Worm (Caenorhabditis elegans) whole organism, young adult: ENCODE measurements around the gene txt-12.

Experiments used
- B0019.2 ChIP-seq: fragments of 200-800 bp; sonication (Bioruptor generic); conservative IDR thresholded peaks from 2 replicates; pipeline ENCODE4 v1.3.6; 2022; ENCODE audit warnings: missing genetic modification reagents, missing genetic modification characterization, missing compliant biosample characterization
- B0261.1 ChIP-seq: sonication (generic microtip); optimal IDR thresholded peaks from 2 replicates; lab custom pipeline; 2016; ENCODE audit warnings: mild to moderate bottlenecking, missing genetic modification characterization, moderate library complexity, missing compliant biosample characterization
- B0336.3 ChIP-seq: fragments of 200-800 bp; sonication (Bioruptor generic); IDR thresholded peaks from 2 replicates; pipeline ENCODE4 v1.3.6; 2022; ENCODE audit warnings: missing genetic modification characterization, missing compliant biosample characterization
- C06A6.2 ChIP-seq: fragments of 200-800 bp; sonication (Bioruptor generic); conservative IDR thresholded peaks from 2 replicates; pipeline ENCODE4 v1.3.6; 2022; ENCODE audit warnings: missing genetic modification characterization, missing compliant biosample characterization
- F10E7.11 ChIP-seq: sonication (generic microtip); optimal IDR thresholded peaks from 2 replicates; lab custom pipeline; 2017; ENCODE audit warnings: mild to moderate bottlenecking, missing genetic modification characterization, moderate library complexity, missing compliant biosample characterization
- F22D6.2 ChIP-seq: sonication (generic microtip); optimal IDR thresholded peaks from 2 replicates; lab custom pipeline; 2016; ENCODE audit warnings: mild to moderate bottlenecking, missing genetic modification characterization, missing compliant biosample characterization
- F23B12.7 ChIP-seq: sonication (generic microtip); optimal IDR thresholded peaks from 2 replicates; lab custom pipeline; 2017; ENCODE audit warnings: missing genetic modification characterization, mild to moderate bottlenecking, missing compliant biosample characterization, antibody characterized with exemption, moderate library complexity; ENCODE audit not compliant: insufficient read depth
- F37B4.10 ChIP-seq: fragments of 200-800 bp; sonication (Bioruptor generic); IDR thresholded peaks from 2 replicates; pipeline ENCODE4 v1.3.6; 2022; ENCODE audit warnings: missing genetic modification characterization, missing compliant biosample characterization
- F39B2.1 ChIP-seq: fragments of 200-800 bp; sonication (Bioruptor generic); IDR thresholded peaks from 2 replicates; pipeline ENCODE4 v1.3.6; 2022; ENCODE audit warnings: missing genetic modification reagents, missing genetic modification characterization, missing compliant biosample characterization
- F55B11.4 ChIP-seq: sonication (generic microtip); optimal IDR thresholded peaks from 2 replicates; lab custom pipeline; 2016; ENCODE audit warnings: missing compliant biosample characterization, missing genetic modification characterization, borderline replicate concordance; ENCODE audit not compliant: insufficient read depth
- F57C9.4 ChIP-seq: sonication (generic microtip); optimal IDR thresholded peaks from 2 replicates; lab custom pipeline; 2017; ENCODE audit warnings: mild to moderate bottlenecking, missing genetic modification characterization, missing compliant biosample characterization
- T07F8.4 ChIP-seq: sonication (generic microtip); optimal IDR thresholded peaks from 2 replicates; lab custom pipeline; 2016; ENCODE audit warnings: mild to moderate bottlenecking, missing genetic modification characterization, moderate library complexity, missing compliant biosample characterization
- Y95B8A.8 ChIP-seq: fragments of 200-800 bp; sonication (Bioruptor generic); IDR thresholded peaks from 2 replicates; pipeline ENCODE4 v1.3.6; 2022; ENCODE audit warnings: missing genetic modification reagents, missing genetic modification characterization, missing compliant biosample characterization
- aptf-2 ChIP-seq: fragments of 200-800 bp; sonication (Bioruptor generic); conservative IDR thresholded peaks from 2 replicates; pipeline ENCODE4 v1.3.6; 2022; ENCODE audit warnings: missing genetic modification reagents, missing genetic modification characterization, missing compliant biosample characterization
- athp-1 ChIP-seq: sonication (generic microtip); optimal IDR thresholded peaks from 2 replicates; lab custom pipeline; 2017; ENCODE audit warnings: mild to moderate bottlenecking, missing genetic modification characterization, missing compliant biosample characterization
- attf-5 ChIP-seq: fragments of 200-800 bp; sonication (Bioruptor generic); optimal IDR thresholded peaks from 2 replicates; lab custom pipeline; 2018; ENCODE audit warnings: mild to moderate bottlenecking, missing genetic modification characterization, missing compliant biosample characterization
- attf-6 ChIP-seq: fragments of 200-800 bp; sonication (Bioruptor generic); IDR thresholded peaks from 2 replicates; pipeline ENCODE4 v1.3.6; 2022; ENCODE audit warnings: missing genetic modification reagents, missing genetic modification characterization, missing compliant biosample characterization
- bed-1 ChIP-seq: fragments of 200-800 bp; sonication (Bioruptor generic); IDR thresholded peaks from 2 replicates; pipeline ENCODE4 v1.3.6; 2022; ENCODE audit warnings: missing genetic modification reagents, missing genetic modification characterization, missing compliant biosample characterization
- bed-2 ChIP-seq: fragments of 200-800 bp; sonication (Bioruptor generic); IDR thresholded peaks from 2 replicates; pipeline ENCODE4 v1.3.6; 2022; ENCODE audit warnings: missing genetic modification reagents, missing genetic modification characterization, missing compliant biosample characterization
- cebp-1 ChIP-seq, 2 experiments: fragments of 200-800 bp in 1 of 2; sonication (Bioruptor generic) in 1 of 2; sonication (generic microtip) in 1 of 2; IDR thresholded peaks in 1 of 2; optimal IDR thresholded peaks in 1 of 2; 2 replicates each; pipeline versions ENCODE4 v1.3.6 to Lab custom; 2017 to 2022; ENCODE audit warnings: missing compliant biosample characterization in 2 of 2, missing genetic modification characterization in 2 of 2, mild to moderate bottlenecking in 1 of 2, missing genetic modification reagents in 1 of 2, moderate library complexity in 1 of 2
- cebp-2 ChIP-seq: fragments of 200-800 bp; sonication (Bioruptor generic); IDR thresholded peaks from 2 replicates; pipeline ENCODE4 v1.3.6; 2022; ENCODE audit warnings: missing genetic modification characterization, missing compliant biosample characterization
- dox-1 ChIP-seq: fragments of 200-800 bp; sonication (Bioruptor generic); IDR thresholded peaks from 2 replicates; pipeline ENCODE4 v1.3.6; 2022; ENCODE audit warnings: missing genetic modification reagents, missing genetic modification characterization, missing compliant biosample characterization
- dpff-1 ChIP-seq: sonication (generic microtip); optimal IDR thresholded peaks from 2 replicates; lab custom pipeline; 2017; ENCODE audit warnings: mild to moderate bottlenecking, missing genetic modification characterization, missing compliant biosample characterization
- efl-1 ChIP-seq: fragments of 150-350 bp; optimal IDR thresholded peaks from 2 replicates; lab custom pipeline; 2014; ENCODE audit warnings: missing biosample characterization, missing genetic modification reagents, missing genetic modification characterization
- egl-18 ChIP-seq: fragments of 200-800 bp; sonication (Bioruptor generic); IDR thresholded peaks from 2 replicates; pipeline ENCODE4 v1.3.6; 2022; ENCODE audit warnings: missing genetic modification reagents, missing genetic modification characterization, missing compliant biosample characterization
- egl-44 ChIP-seq: fragments of 200-800 bp; sonication (Bioruptor generic); IDR thresholded peaks from 2 replicates; pipeline ENCODE4 v1.3.6; 2022; ENCODE audit warnings: missing genetic modification reagents, missing genetic modification characterization, missing compliant biosample characterization
- ets-4 ChIP-seq: fragments of 200-800 bp; sonication (Bioruptor generic); optimal IDR thresholded peaks from 2 replicates; lab custom pipeline; 2018; ENCODE audit warnings: mild to moderate bottlenecking, missing genetic modification characterization, missing compliant biosample characterization
- him-1 ChIP-seq: sonication (generic microtip); optimal IDR thresholded peaks from 2 replicates; lab custom pipeline; 2016; ENCODE audit warnings: missing genotype, missing genetic modification reagents, missing genetic modification characterization, missing compliant biosample characterization
- hlh-12 ChIP-seq: sonication (generic microtip); optimal IDR thresholded peaks from 2 replicates; lab custom pipeline; 2016; ENCODE audit warnings: missing genetic modification characterization, missing compliant biosample characterization
- hmg-20 ChIP-seq: fragments of 200-800 bp; sonication (Bioruptor generic); IDR thresholded peaks from 2 replicates; pipeline ENCODE4 v1.3.6; 2022; ENCODE audit warnings: missing genetic modification reagents, missing genetic modification characterization, missing compliant biosample characterization
- hsf-1 ChIP-seq: fragments of 200-800 bp; sonication (Bioruptor generic); IDR thresholded peaks from 2 replicates; pipeline ENCODE4 v1.3.6; 2022; ENCODE audit warnings: missing genetic modification reagents, missing genetic modification characterization, missing compliant biosample characterization
- let-526 ChIP-seq: fragments of 200-800 bp; sonication (Bioruptor generic); IDR thresholded peaks from 2 replicates; pipeline ENCODE4 v1.3.6; 2022; ENCODE audit warnings: missing genetic modification reagents, missing genetic modification characterization, missing compliant biosample characterization
- lin-35 ChIP-seq, 3 experiments: fragments of 150-350 bp in 2 of 3; sonication (generic microtip) in 1 of 3; optimal IDR thresholded peaks; 2 replicates each; lab custom pipeline; 2014 to 2018; ENCODE audit warnings: missing biosample characterization in 3 of 3, missing genetic modification characterization in 3 of 3, missing genetic modification reagents in 3 of 3
- lin-40 ChIP-seq: sonication (generic microtip); optimal IDR thresholded peaks from 2 replicates; lab custom pipeline; 2016; ENCODE audit warnings: missing genetic modification characterization, mild to moderate bottlenecking, missing compliant biosample characterization, missing genotype, missing genetic modification reagents
- madf-3 ChIP-seq: fragments of 200-800 bp; sonication (Bioruptor generic); IDR thresholded peaks from 2 replicates; pipeline ENCODE4 v1.3.6; 2022; ENCODE audit warnings: missing genetic modification reagents, missing genetic modification characterization, missing compliant biosample characterization
- madf-6 ChIP-seq: fragments of 200-800 bp; sonication (Bioruptor generic); IDR thresholded peaks from 2 replicates; pipeline ENCODE4 v1.3.6; 2022; ENCODE audit warnings: missing genetic modification reagents, missing genetic modification characterization, missing compliant biosample characterization
- madf-8 ChIP-seq: fragments of 200-800 bp; sonication (Bioruptor generic); conservative IDR thresholded peaks from 2 replicates; pipeline ENCODE4 v1.3.6; 2022; ENCODE audit warnings: missing genetic modification reagents, missing genetic modification characterization, missing compliant biosample characterization
- mxl-1 ChIP-seq: sonication (generic microtip); optimal IDR thresholded peaks from 2 replicates; lab custom pipeline; 2016; ENCODE audit warnings: missing genetic modification characterization, missing compliant biosample characterization
- nfyb-1 ChIP-seq: fragments of 200-800 bp; sonication (Bioruptor generic); IDR thresholded peaks from 2 replicates; pipeline ENCODE4 v1.3.6; 2022; ENCODE audit warnings: missing genetic modification reagents, missing genetic modification characterization, missing compliant biosample characterization
- nhr-27 ChIP-seq: fragments of 200-800 bp; sonication (Bioruptor generic); optimal IDR thresholded peaks from 2 replicates; lab custom pipeline; 2018; ENCODE audit warnings: mild to moderate bottlenecking, missing genetic modification characterization, moderate library complexity, missing compliant biosample characterization
- pbrm-1 ChIP-seq: fragments of 200-800 bp; sonication (Bioruptor generic); IDR thresholded peaks from 2 replicates; pipeline ENCODE4 v1.3.6; 2022; ENCODE audit warnings: missing genetic modification reagents, missing genetic modification characterization, missing compliant biosample characterization
- rcor-1 ChIP-seq: fragments of 200-800 bp; sonication (Bioruptor generic); IDR thresholded peaks from 2 replicates; pipeline ENCODE4 v1.3.6; 2022; ENCODE audit warnings: missing genetic modification reagents, missing genetic modification characterization, missing compliant biosample characterization
- sdz-38 ChIP-seq: sonication (generic microtip); optimal IDR thresholded peaks from 2 replicates; lab custom pipeline; 2016; ENCODE audit warnings: missing genotype, missing genetic modification characterization, missing compliant biosample characterization
- snpc-1.3 ChIP-seq: sonication (generic microtip); optimal IDR thresholded peaks from 2 replicates; lab custom pipeline; 2017; ENCODE audit warnings: missing genetic modification characterization, mild to moderate bottlenecking, missing compliant biosample characterization, antibody characterized with exemption, moderate library complexity, missing genotype, missing genetic modification reagents; ENCODE audit not compliant: insufficient read depth
- somi-1 ChIP-seq: fragments of 200-800 bp; sonication (Bioruptor generic); optimal IDR thresholded peaks from 2 replicates; lab custom pipeline; 2018; ENCODE audit warnings: mild to moderate bottlenecking, missing genetic modification characterization, missing compliant biosample characterization
- tbp1 ChIP-seq: fragments of 200-800 bp; sonication (Bioruptor generic); optimal IDR thresholded peaks from 2 replicates; lab custom pipeline; 2018; ENCODE audit warnings: mild to moderate bottlenecking, missing genetic modification characterization, missing compliant biosample characterization
- ztf-28 ChIP-seq: fragments of 200-800 bp; sonication (Bioruptor generic); IDR thresholded peaks from 2 replicates; pipeline ENCODE4 v1.3.6; 2022; ENCODE audit warnings: missing genetic modification reagents, missing genetic modification characterization, missing compliant biosample characterization
- ztf-6 ChIP-seq: fragments of 200-800 bp; sonication (Bioruptor generic); IDR thresholded peaks from 2 replicates; pipeline ENCODE4 v1.3.6; 2022; ENCODE audit warnings: missing genetic modification reagents, missing genetic modification characterization, missing compliant biosample characterization

The txt-12 gene

DNA sequence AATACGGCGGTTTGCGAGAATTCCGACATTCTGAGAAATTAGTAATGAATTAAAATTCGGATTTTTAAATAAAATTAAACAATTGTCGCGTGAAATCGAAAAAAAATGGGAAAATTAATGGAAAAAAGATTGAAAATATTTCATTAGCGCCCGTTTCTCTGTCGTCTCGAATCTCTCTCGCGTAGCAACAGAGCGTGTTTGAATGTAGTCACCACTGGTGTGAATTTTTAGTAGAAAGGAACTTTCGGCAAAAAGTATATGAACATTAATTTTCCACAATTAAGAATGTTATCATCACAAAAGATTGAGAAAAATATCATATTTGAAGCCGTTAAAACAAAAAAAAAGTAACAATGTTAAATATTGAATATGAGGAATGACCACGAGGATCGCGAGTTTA is 44.0 kb downstream of the txt-12 start, which contains the start of gene aipl-1 (continued):
- no peak for TF ChIP-seq sdz-38
- TF ChIP-seq him-1 (tag; lab: Kevin White, UChicago), result no peak
- TF ChIP-seq pbrm-1 (GFP tag; lab: Robert Waterston, UW), result no peak
- peak; percentile 73 for TF ChIP-seq attf-5 (GFP tag; lab: Kevin White, UChicago)
- peak; percentile 61 for TF ChIP-seq efl-1
- no peak for TF ChIP-seq mxl-1 (tag; lab: Kevin White, UChicago)
- no peak for TF ChIP-seq madf-3 (GFP tag; lab: Robert Waterston, UW)
- TF ChIP-seq B0019.2, result 0 out of 2 replicates have a peak, but pooled peaks have one; percentile 42
- TF ChIP-seq ztf-6 (GFP tag; lab: Robert Waterston, UW), result no peak
- TF ChIP-seq C06A6.2 (GFP tag; lab: Robert Waterston, UW), result no peak
- no peak for TF ChIP-seq ztf-28 (GFP tag; lab: Robert Waterston, UW)
- TF ChIP-seq bed-2, result no peak
- 0 out of 2 replicates have a peak, but pooled peaks have one; percentile 31 for TF ChIP-seq Y95B8A.8 (GFP tag; lab: Robert Waterston, UW)
- no peak for TF ChIP-seq B0336.3 (GFP tag; lab: Robert Waterston, UW)
- no peak for TF ChIP-seq F37B4.10 (GFP tag; lab: Robert Waterston, UW)
- no peak for TF ChIP-seq athp-1
- TF ChIP-seq F57C9.4, result no peak
- peak; percentile 34 for TF ChIP-seq tbp1 (GFP tag; lab: Kevin White, UChicago)
- TF ChIP-seq dox-1 (GFP tag; lab: Robert Waterston, UW), result peak; percentile 73
- no peak for TF ChIP-seq bed-1 (GFP tag; lab: Robert Waterston, UW)
- TF ChIP-seq F39B2.1, result no peak
- no peak for TF ChIP-seq nfyb-1 (GFP tag; lab: Robert Waterston, UW)
- TF ChIP-seq B0261.1 (tag; lab: Kevin White, UChicago), result no peak
- no peak for TF ChIP-seq nhr-27 (tag; lab: Kevin White, UChicago)
- no peak for TF ChIP-seq lin-40 (tag; lab: Kevin White, UChicago)
- TF ChIP-seq let-526, result no peak
- TF ChIP-seq madf-6 (GFP tag; lab: Robert Waterston, UW), result peak; percentile 40; the same call in 1 of the 2 replicates
- TF ChIP-seq aptf-2 (GFP tag; lab: Robert Waterston, UW), result 0 out of 2 replicates have a peak, but pooled peaks have one; percentile 28
- TF ChIP-seq T07F8.4 (tag; lab: Kevin White, UChicago), result no peak
- peak; percentile 51; the same call in 1 of the 2 replicates for TF ChIP-seq rcor-1
- TF ChIP-seq hmg-20, result no peak
- no peak for TF ChIP-seq egl-44
- TF ChIP-seq F55B11.4 (tag; lab: Kevin White, UChicago), result no peak
- TF ChIP-seq F23B12.7, result peak; percentile 76
- no peak for TF ChIP-seq cebp-2 (GFP tag; lab: Robert Waterston, UW)
- TF ChIP-seq F22D6.2 (tag; lab: Kevin White, UChicago), result no peak
- TF ChIP-seq lin-35 (GFP tag; optimal IDR thresholded peaks at IDR 0.05; lab: Kevin White, UChicago), result peak in 1 of 3 experiments; percentile 53
- no peak for TF ChIP-seq F10E7.11
- TF ChIP-seq ets-4 (GFP tag; lab: Kevin White, UChicago), result no peak
- no peak for TF ChIP-seq attf-6 (GFP tag; lab: Robert Waterston, UW)
- no peak; the same call in 1 of the 2 replicates for TF ChIP-seq hsf-1
- no peak for TF ChIP-seq hlh-12 (tag; lab: Kevin White, UChicago)
- no peak for TF ChIP-seq dpff-1 (tag; lab: Kevin White, UChicago)
- no peak for TF ChIP-seq madf-8 (GFP tag; lab: Robert Waterston, UW)
- 0 out of 2 replicates have a peak, but pooled peaks have one; percentile 36 for TF ChIP-seq cebp-1 (GFP tag; IDR thresholded peaks at IDR 0.05; lab: Robert Waterston, UW)
- no peak for TF ChIP-seq cebp-1 (tag; optimal IDR thresholded peaks at IDR 0.05; lab: Kevin White, UChicago)
- TF ChIP-seq somi-1 (GFP tag; lab: Kevin White, UChicago), result no peak
- no peak for TF ChIP-seq snpc-1.3 (tag; lab: Kevin White, UChicago)
- TF ChIP-seq egl-18 (GFP tag; lab: Robert Waterston, UW), result no peak
